Worm (Caenorhabditis elegans) whole organism, L1 larva: ENCODE measurements around the gene F35C5.1.
A peak's percentile ranks its signal among the peaks of the same experiment; 100 is the strongest.

Experiments
- C04F5.9 ChIP-seq: sonication (generic microtip); optimal IDR thresholded peaks from 2 replicates; lab custom pipeline; 2016; ENCODE audit warnings: missing genetic modification characterization, missing compliant biosample characterization
- C16A3.4 ChIP-seq: fragments of 150-350 bp; optimal IDR thresholded peaks from 2 replicates; lab custom pipeline; 2014; ENCODE audit warnings: missing biosample characterization, missing genetic modification characterization
- blmp-1 ChIP-seq: fragments of 150-350 bp; optimal IDR thresholded peaks from 2 replicates; lab custom pipeline; 2014; ENCODE audit warnings: missing biosample characterization, missing genetic modification characterization
- ceh-63 ChIP-seq: fragments of 200-800 bp; sonication (Bioruptor generic); optimal IDR thresholded peaks from 2 replicates; lab custom pipeline; 2018; ENCODE audit warnings: mild to moderate bottlenecking, missing genetic modification characterization, missing compliant biosample characterization
- ceh-82 ChIP-seq, 3 experiments: fragments of 150-350 bp in 1 of 3; sonication (generic microtip) in 2 of 3; optimal IDR thresholded peaks; 2 replicates each; lab custom pipeline; 2014 to 2017; ENCODE audit warnings: missing biosample characterization in 3 of 3, missing genetic modification characterization in 3 of 3
- ces-1 ChIP-seq: fragments of 150-350 bp; optimal IDR thresholded peaks from 2 replicates; lab custom pipeline; 2014; ENCODE audit warnings: missing biosample characterization, missing genetic modification reagents, missing genetic modification characterization
- dpl-1 ChIP-seq, 3 experiments: fragments of 150-350 bp in 2 of 3; sonication (generic microtip) in 1 of 3; optimal IDR thresholded peaks; 2 replicates each; lab custom pipeline; 2014 to 2017; ENCODE audit warnings: missing biosample characterization in 3 of 3, missing genetic modification characterization in 3 of 3, missing genetic modification reagents in 3 of 3
- efl-1 ChIP-seq, 4 experiments: fragments of 150-350 bp; optimal IDR thresholded peaks in 3 of 4; peaks in 1 of 4; 1 replicate in 1 of 4; 2 replicates in 3 of 4; lab custom pipeline; 2014; ENCODE audit warnings: missing biosample characterization in 2 of 4, missing genetic modification characterization in 2 of 4, missing genetic modification reagents in 2 of 4
- elt-2 ChIP-seq: sonication (generic microtip); optimal IDR thresholded peaks from 2 replicates; lab custom pipeline; 2016; ENCODE audit warnings: missing genetic modification characterization, mild to moderate bottlenecking, inconsistent platforms, missing compliant biosample characterization, missing genetic modification reagents
- fkh-4 ChIP-seq: sonication (generic microtip); optimal IDR thresholded peaks from 2 replicates; lab custom pipeline; 2016; ENCODE audit warnings: missing compliant biosample characterization, missing genetic modification characterization, borderline replicate concordance
- grh-1 ChIP-seq: fragments of 200-800 bp; sonication (Bioruptor generic); IDR thresholded peaks from 2 replicates; pipeline ENCODE4 v1.3.6; 2022; ENCODE audit warnings: missing genetic modification reagents, missing genetic modification characterization, missing compliant biosample characterization
- hlh-17 ChIP-seq: fragments of 200-800 bp; sonication (Bioruptor generic); optimal IDR thresholded peaks from 2 replicates; lab custom pipeline; 2018; ENCODE audit warnings: missing genetic modification characterization, mild to moderate bottlenecking, missing compliant biosample characterization, moderate library complexity, borderline replicate concordance
- hpl-2 ChIP-seq: fragments of 150-350 bp; optimal IDR thresholded peaks from 2 replicates; lab custom pipeline; 2014; ENCODE audit warnings: missing biosample characterization, missing genetic modification reagents, missing genetic modification characterization
- irx-1 ChIP-seq: sonication (generic microtip); optimal IDR thresholded peaks from 2 replicates; lab custom pipeline; 2016; ENCODE audit warnings: missing genetic modification characterization, missing compliant biosample characterization
- lin-15B ChIP-seq: fragments of 150-350 bp; sonication (generic microtip); optimal IDR thresholded peaks from 3 replicates; lab custom pipeline; 2014; ENCODE audit warnings: missing biosample characterization, missing genetic modification characterization
- lin-35 ChIP-seq, 2 experiments: fragments of 150-350 bp; optimal IDR thresholded peaks; 2 replicates each; lab custom pipeline; 2014; ENCODE audit warnings: missing biosample characterization in 2 of 2, missing genetic modification characterization in 2 of 2, missing genetic modification reagents in 2 of 2
- lin-39 ChIP-seq: fragments of 150-350 bp; optimal IDR thresholded peaks from 2 replicates; lab custom pipeline; 2014; ENCODE audit warnings: missing biosample characterization, missing genetic modification reagents, missing genetic modification characterization
- lir-3 ChIP-seq: sonication (generic microtip); optimal IDR thresholded peaks from 2 replicates; lab custom pipeline; 2016; ENCODE audit warnings: mild to moderate bottlenecking, missing genetic modification characterization, moderate library complexity, missing compliant biosample characterization; ENCODE audit not compliant: poor library complexity
- lsy-2 ChIP-seq, 2 experiments: fragments of 150-350 bp; optimal IDR thresholded peaks; 2 replicates each; lab custom pipeline; 2014; ENCODE audit warnings: missing biosample characterization in 2 of 2, missing genetic modification characterization in 2 of 2
- mab-9 ChIP-seq: fragments of 200-800 bp; sonication (Bioruptor generic); IDR thresholded peaks from 2 replicates; pipeline ENCODE4 v1.3.6; 2022; ENCODE audit warnings: missing genetic modification reagents, missing genetic modification characterization, missing compliant biosample characterization
- mdl-1 ChIP-seq, 2 experiments: fragments of 150-350 bp; optimal IDR thresholded peaks; 2 replicates each; lab custom pipeline; 2014 to 2017; ENCODE audit warnings: missing biosample characterization in 2 of 2, missing genetic modification characterization in 2 of 2, inconsistent platforms in 1 of 2
- nhr-237 ChIP-seq: fragments of 150-350 bp; optimal IDR thresholded peaks from 2 replicates; lab custom pipeline; 2014; ENCODE audit warnings: missing biosample characterization, missing genetic modification characterization
- nhr-28 ChIP-seq: fragments of 150-350 bp; optimal IDR thresholded peaks from 2 replicates; lab custom pipeline; 2014; ENCODE audit warnings: missing biosample characterization, missing genetic modification characterization
- pag-3 ChIP-seq: sonication (generic microtip); optimal IDR thresholded peaks from 2 replicates; lab custom pipeline; 2017; ENCODE audit warnings: missing genetic modification characterization, mild to moderate bottlenecking, missing compliant biosample characterization, antibody characterized with exemption, borderline replicate concordance; ENCODE audit not compliant: insufficient read depth
- pax-3 ChIP-seq: fragments of 200-800 bp; sonication (Bioruptor generic); optimal IDR thresholded peaks from 2 replicates; lab custom pipeline; 2018; ENCODE audit warnings: mild to moderate bottlenecking, missing genetic modification characterization, moderate library complexity, missing compliant biosample characterization
- pqm-1 ChIP-seq: sonication (generic microtip); optimal IDR thresholded peaks from 3 replicates; lab custom pipeline; 2017; ENCODE audit warnings: missing biosample characterization, missing genetic modification characterization
- skn-1 ChIP-seq: fragments of 150-350 bp; optimal IDR thresholded peaks from 2 replicates; lab custom pipeline; 2014; ENCODE audit warnings: missing biosample characterization, missing genetic modification characterization
- snpc-4 ChIP-seq: fragments of 150-350 bp; optimal IDR thresholded peaks from 2 replicates; lab custom pipeline; 2014; ENCODE audit warnings: missing biosample characterization, missing genetic modification characterization
- tlp-1 ChIP-seq: fragments of 150-350 bp; optimal IDR thresholded peaks from 2 replicates; lab custom pipeline; 2014; ENCODE audit warnings: missing biosample characterization, missing genetic modification characterization
- unc-130 ChIP-seq: fragments of 150-350 bp; optimal IDR thresholded peaks from 2 replicates; lab custom pipeline; 2017; ENCODE audit warnings: missing biosample characterization, missing genetic modification characterization, inconsistent platforms
- zip-4 ChIP-seq: fragments of 200-800 bp; sonication (Bioruptor generic); optimal IDR thresholded peaks from 2 replicates; lab custom pipeline; 2018; ENCODE audit warnings: mild to moderate bottlenecking, missing genetic modification characterization, moderate library complexity, missing compliant biosample characterization

Gene F35C5.1

DNA sequence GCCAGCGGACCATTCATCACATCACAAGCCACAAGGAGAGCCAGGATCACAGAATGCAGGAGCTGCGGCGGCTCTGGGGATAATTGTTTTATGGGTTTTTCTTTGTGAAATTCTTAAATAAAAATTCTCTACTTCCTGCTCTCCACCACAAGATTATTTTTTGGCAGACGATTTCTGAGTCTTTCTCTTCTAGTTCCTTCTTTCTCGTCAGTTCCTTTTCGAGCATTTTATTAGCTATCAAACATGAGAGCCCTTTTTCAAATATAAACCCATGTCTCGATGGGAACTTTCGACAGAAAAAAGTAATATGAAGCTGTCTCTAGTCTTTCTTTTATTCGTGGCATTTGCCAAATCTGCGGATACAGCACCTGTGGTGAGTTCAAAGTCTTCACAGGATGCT, 7.9 kb downstream of the F35C5.1 start, which contains the start of gene F35C5.3:
F35C5.3 (plus strand) TSS at position 301 of the 400 bp plus-strand sequence.
- TF ChIP-seq grh-1 (GFP tag; lab: Robert Waterston, UW) (no peak), hlh-17 (no peak), tlp-1 (tag; lab: Kevin White, UChicago) (no peak), pag-3 (tag; lab: Kevin White, UChicago) (no peak), zip-4 (GFP tag; lab: Kevin White, UChicago) (no peak), lin-39 (tag; lab: Kevin White, UChicago) (no peak), ces-1 (no peak), C04F5.9 (no peak), blmp-1 (no peak)

DNA sequence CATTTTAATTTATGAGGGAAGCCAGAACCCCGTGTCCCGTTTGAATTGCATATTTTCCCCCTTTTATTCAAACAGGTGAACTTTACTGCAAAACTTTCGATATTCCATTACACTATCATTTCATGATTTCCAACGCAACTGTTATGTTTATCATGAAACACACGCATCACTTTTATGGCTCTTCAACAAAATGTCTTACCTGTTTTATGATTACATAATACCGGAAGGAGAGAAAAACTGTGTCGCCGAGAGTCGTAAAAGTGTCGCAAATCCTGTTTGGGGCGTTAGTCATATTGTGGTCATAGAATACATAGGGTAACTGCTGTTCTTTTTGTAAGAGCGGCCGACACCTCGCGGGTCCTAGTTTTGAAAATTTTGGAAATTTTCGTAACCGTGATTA, 11.8 kb downstream of the F35C5.1 start:
- TF ChIP-seq elt-2 (tag; lab: Kevin White, UChicago) (peak; percentile 14), ceh-63 (GFP tag; lab: Kevin White, UChicago) (no peak)

- TF ChIP-seq pax-3 (tag; lab: Kevin White, UChicago) (peak; percentile 21), tlp-1 (tag; lab: Kevin White, UChicago) (peak; percentile 55), pqm-1 (tag; lab: Kevin White, UChicago) (peak; percentile 35), lin-35 (GFP tag; optimal IDR thresholded peaks at IDR 0.05; lab: Kevin White, UChicago) (no peak), elt-2 (tag; lab: Kevin White, UChicago) (peak; percentile 81)
These were observed 14.6 kb downstream of the F35C5.1 start, which contains the start of the genes clec-62 and clec-63 for ce11 chrII:12895078-12895670. Gene clec-62, minus strand, starts transcription at chrII:12895128. Gene clec-63, plus strand, starts transcription at chrII:12895638.

- no peak for TF ChIP-seq lsy-2 (tag; optimal IDR thresholded peaks at IDR 0.05; lab: Kevin White, UChicago)
- TF ChIP-seq snpc-4 = no peak
- TF ChIP-seq mdl-1 (tag; optimal IDR thresholded peaks at IDR 0.05; lab: Kevin White, UChicago) = no peak
- no peak for TF ChIP-seq ceh-82 (tag; optimal IDR thresholded peaks at IDR 0.05; lab: Kevin White, UChicago)
- TF ChIP-seq, all 84 proteins: peak for 0
These were observed 16.1 kb downstream of the F35C5.1 start for ce11 chrII:12896666-12897065.

- no peak for TF ChIP-seq mab-9 (GFP tag; lab: Robert Waterston, UW)
- no peak for TF ChIP-seq unc-130 (tag; lab: Kevin White, UChicago)
- no peak for TF ChIP-seq lir-3 (tag; lab: Kevin White, UChicago)
- TF ChIP-seq ces-1 = no peak
- TF ChIP-seq nhr-237 (tag; lab: Kevin White, UChicago) = no peak
- TF ChIP-seq irx-1 (tag; lab: Kevin White, UChicago) = no peak
- no peak for TF ChIP-seq nhr-28 (tag; lab: Kevin White, UChicago)
- no peak for TF ChIP-seq skn-1
- no peak for TF ChIP-seq efl-1 (optimal IDR thresholded peaks at IDR 0.05; lab: Kevin White, UChicago)
- peak in 1 of 2 experiments; percentile 69 for TF ChIP-seq efl-1 (GFP tag; optimal IDR thresholded peaks at IDR 0.05 in 1 of 2; lab: Kevin White, UChicago)
These were observed 16.8 kb downstream of the F35C5.1 start for ce11 chrII:12897361-12897760.

ce11 chrII:12897942-12898341, 17.3 kb downstream of the F35C5.1 start, which contains the start of gene clec-64:
Gene clec-64, plus strand, starts transcription at chrII:12898242.
- no peak for TF ChIP-seq hpl-2 (GFP tag; lab: Kevin White, UChicago)
- TF ChIP-seq dpl-1 (GFP tag; optimal IDR thresholded peaks at IDR 0.05; lab: Kevin White, UChicago) = no peak

- TF ChIP-seq fkh-4 (tag; lab: Kevin White, UChicago) (no peak), nhr-237 (tag; lab: Kevin White, UChicago) (no peak), hpl-2 (GFP tag; lab: Kevin White, UChicago) (no peak), lin-15B (tag; lab: Kevin White, UChicago) (no peak), C16A3.4 (tag; lab: Kevin White, UChicago) (no peak)
These were observed 20.4 kb downstream of the F35C5.1 start, which contains the start of gene clec-65 for ce11 chrII:12901025-12901424. Gene clec-65, plus strand, starts transcription at chrII:12901325.
